Fruit fly (Drosophila melanogaster): ENCODE results near the gene CG14137.

The CG14137 gene

DNA sequence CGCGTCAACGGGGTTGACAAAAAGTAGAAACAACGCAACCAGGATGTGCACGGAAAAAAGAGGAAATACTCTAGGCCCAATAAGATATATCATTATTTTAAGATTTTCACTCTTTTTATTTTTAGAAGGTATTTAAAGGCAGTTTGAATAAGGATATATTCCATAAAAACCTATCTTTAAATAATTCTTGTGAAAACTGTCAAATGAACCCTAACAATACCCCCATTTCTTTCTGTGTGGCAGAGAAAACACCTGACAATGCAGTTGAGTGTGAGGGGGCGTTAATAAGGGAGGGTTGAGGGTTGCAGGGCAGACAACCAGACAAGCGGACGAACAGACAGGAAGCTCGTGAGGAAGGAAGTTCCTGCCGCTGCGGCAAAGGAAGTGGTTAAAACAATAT lies 47.9 kb downstream of the CG14137 start (continued):
- TF ChIP-seq Hr51 (GFP tag; optimal IDR thresholded peaks at IDR 0.05) (peak in 1 of 2 experiments; percentile 20), CG1832 (GFP tag; optimal IDR thresholded peaks at IDR 0.05) (no peak), sc (optimal IDR thresholded peaks at IDR 0.05) (no peak), sc (GFP tag; optimal IDR thresholded peaks at IDR 0.05) (peak; percentile 36), en (GFP tag; optimal IDR thresholded peaks at IDR 0.05) (no peak), danr (GFP tag; IDR thresholded peaks at IDR 0.05) (no peak), CG9797 (GFP tag; optimal IDR thresholded peaks at IDR 0.05) (no peak), Bdp1 (GFP tag; optimal IDR thresholded peaks at IDR 0.05) (no peak), ewg (GFP tag; optimal IDR thresholded peaks at IDR 0.05) (no peak), CG8281 (tag; optimal IDR thresholded peaks at IDR 0.05) (no peak), scrt (GFP tag; optimal IDR thresholded peaks at IDR 0.05) (no peak), dm (GFP tag; optimal IDR thresholded peaks at IDR 0.05) (no peak), Pdp1 (GFP tag; optimal IDR thresholded peaks at IDR 0.05) (peak; percentile 3 to 26), lov (optimal IDR thresholded peaks at IDR 0.05) (no peak), lov (GFP tag; IDR thresholded peaks at IDR 0.05) (no peak), Atf6 (GFP tag; IDR thresholded peaks at IDR 0.05) (no peak), pb (GFP tag; optimal IDR thresholded peaks at IDR 0.05) (no peak), dysf (GFP tag; IDR thresholded peaks at IDR 0.05) (no peak; the same call in 2 of the 3 replicates), ci (GFP tag; IDR thresholded peaks at IDR 0.05) (0 out of 3 replicates have a peak, but pooled peaks have one; percentile 53), vfl (GFP tag; optimal IDR thresholded peaks at IDR 0.05) (no peak), schlank (tag; optimal IDR thresholded peaks at IDR 0.05) (no peak), az2 (GFP tag; optimal IDR thresholded peaks at IDR 0.05) (peak; percentile 12), crol (GFP tag; IDR thresholded peaks at IDR 0.05) (no peak), unc-4 (GFP tag; IDR thresholded peaks at IDR 0.05; ENCODE audit: partially characterized antibody) (no peak), Xbp1 (GFP tag; optimal IDR thresholded peaks at IDR 0.05) (peak; percentile 31), CG12391 (tag; optimal IDR thresholded peaks at IDR 0.05) (peak; percentile 52), CG6791 (GFP tag; IDR thresholded peaks at IDR 0.05; ENCODE audit: partially characterized antibody) (no peak), CG1602 (GFP tag; optimal IDR thresholded peaks at IDR 0.05) (peak; percentile 18), CG7556 (GFP tag; optimal IDR thresholded peaks at IDR 0.05) (peak; percentile 36), Drgx (GFP tag; IDR thresholded peaks at IDR 0.05) (peak; percentile 53), CG15011 (GFP tag; optimal IDR thresholded peaks at IDR 0.05) (no peak), caup (GFP tag; optimal IDR thresholded peaks at IDR 0.05; ENCODE audit: severe bottlenecking) (no peak), ind (GFP tag; optimal IDR thresholded peaks at IDR 0.05) (no peak), CG11247 (GFP tag; IDR thresholded peaks at IDR 0.05) (no peak), bowl (GFP tag; IDR thresholded peaks at IDR 0.05) (no peak), CG8089 (GFP tag; optimal IDR thresholded peaks at IDR 0.05) (no peak), cwo (GFP tag; optimal IDR thresholded peaks at IDR 0.05) (no peak), CG3407 (GFP tag; optimal IDR thresholded peaks at IDR 0.05) (peak; percentile 3), bcd (GFP tag; optimal IDR thresholded peaks at IDR 0.05) (peak; percentile 12), D (optimal IDR thresholded peaks at IDR 0.05) (no peak), D (GFP tag; optimal IDR thresholded peaks at IDR 0.05) (peak; percentile 23), crp (GFP tag; optimal IDR thresholded peaks at IDR 0.05) (no peak), H2.0 (GFP tag; IDR thresholded peaks at IDR 0.05) (0 out of 2 replicates have a peak, but pooled peaks have one; percentile 26), pho (GFP tag; optimal IDR thresholded peaks at IDR 0.05) (no peak), CG16863 (GFP tag; optimal IDR thresholded peaks at IDR 0.05) (no peak), H15 (GFP tag; IDR thresholded peaks at IDR 0.05) (0 out of 3 replicates have a peak, but pooled peaks have one; percentile 45), sim (GFP tag; IDR thresholded peaks at IDR 0.05) (no peak), CG18011 (GFP tag; optimal IDR thresholded peaks at IDR 0.05) (no peak), Tbp (GFP tag; optimal IDR thresholded peaks at IDR 0.05) (no peak), hth (optimal IDR thresholded peaks at IDR 0.05) (no peak), Kr (GFP tag; optimal IDR thresholded peaks at IDR 0.05) (no peak), CG12299 (tag; optimal IDR thresholded peaks at IDR 0.05) (no peak)

Data from whole organism, embryonic.